Fruit fly (Drosophila melanogaster) whole organism, embryonic: ENCODE data around the gene meep.

ENCODE experiments used
- Atf-2 ChIP-seq: fragments of 200-800 bp; sonication (Bioruptor generic); optimal IDR thresholded peaks from 2 replicates; lab custom pipeline; 2016; ENCODE audit warnings: missing biosample characterization, missing genetic modification characterization
- Bteb2 ChIP-seq: fragments of 200-800 bp; sonication (Bioruptor generic); optimal IDR thresholded peaks from 2 replicates; lab custom pipeline; 2016; ENCODE audit warnings: missing biosample characterization, missing genetic modification characterization
- CG10321 ChIP-seq: fragments of 200-800 bp; sonication (Bioruptor generic); IDR thresholded peaks from 2 replicates; pipeline ENCODE4 v1.3.6; 2022; ENCODE audit warnings: missing biosample characterization, missing genetic modification characterization
- CG11247 ChIP-seq: fragments of 200-800 bp; sonication (Bioruptor generic); IDR thresholded peaks from 2 replicates; pipeline ENCODE4 v1.3.6; 2022; ENCODE audit warnings: missing biosample characterization, missing genetic modification characterization
- CG12071 ChIP-seq: fragments of 200-800 bp; sonication (Bioruptor generic); optimal IDR thresholded peaks from 3 replicates; lab custom pipeline; 2018; ENCODE audit warnings: missing biosample characterization, mild to moderate bottlenecking, missing genetic modification characterization
- CG13287 ChIP-seq: fragments of 200-800 bp; sonication (Bioruptor generic); IDR thresholded peaks from 2 replicates; pipeline ENCODE4 v1.3.6; 2022; ENCODE audit warnings: missing biosample characterization, missing genetic modification characterization; ENCODE audit not compliant: partially characterized antibody
- CG14710 ChIP-seq: fragments of 200-800 bp; sonication (Bioruptor generic); optimal IDR thresholded peaks from 3 replicates; lab custom pipeline; 2019; ENCODE audit warnings: missing biosample characterization, mild to moderate bottlenecking, missing genetic modification characterization, moderate library complexity
- CG14860 ChIP-seq: fragments of 200-800 bp; sonication (Bioruptor generic); IDR thresholded peaks from 3 replicates; pipeline ENCODE4 v1.3.6; 2022; ENCODE audit warnings: missing biosample characterization, missing genetic modification characterization; ENCODE audit not compliant: partially characterized antibody
- CG15269 ChIP-seq: fragments of 200-800 bp; sonication (Bioruptor generic); optimal IDR thresholded peaks from 2 replicates; lab custom pipeline; 2018; ENCODE audit warnings: missing biosample characterization, mild to moderate bottlenecking, missing genetic modification characterization, moderate library complexity
- CG17328 ChIP-seq: fragments of 200-800 bp; sonication (Bioruptor generic); IDR thresholded peaks from 2 replicates; pipeline ENCODE4 v1.3.6; 2022; ENCODE audit warnings: missing biosample characterization, missing genetic modification characterization
- CG18619 ChIP-seq: fragments of 200-800 bp; sonication (Bioruptor generic); optimal IDR thresholded peaks from 3 replicates; lab custom pipeline; 2017; ENCODE audit warnings: missing biosample characterization, mild to moderate bottlenecking, missing genetic modification characterization
- CG2129 ChIP-seq: fragments of 200-800 bp; sonication (Bioruptor generic); IDR thresholded peaks from 2 replicates; pipeline ENCODE4 v1.3.6; 2022; ENCODE audit warnings: missing biosample characterization, missing genetic modification characterization; ENCODE audit not compliant: partially characterized antibody
- CG32532 ChIP-seq: fragments of 200-800 bp; sonication (Bioruptor generic); IDR thresholded peaks from 2 replicates; pipeline ENCODE4 v1.3.6; 2022; ENCODE audit warnings: missing biosample characterization, missing genetic modification characterization
- CG3281 ChIP-seq: fragments of 200-800 bp; sonication (Bioruptor generic); optimal IDR thresholded peaks from 3 replicates; lab custom pipeline; 2017; ENCODE audit warnings: missing biosample characterization, mild to moderate bottlenecking, missing genetic modification characterization
- CG34224 ChIP-seq: fragments of 200-800 bp; sonication (Bioruptor generic); IDR thresholded peaks from 3 replicates; pipeline ENCODE4 v1.3.6; 2022; ENCODE audit warnings: missing biosample characterization, missing genetic modification characterization; ENCODE audit not compliant: partially characterized antibody
- CG3995 ChIP-seq: fragments of 200-800 bp; sonication (Bioruptor generic); optimal IDR thresholded peaks from 3 replicates; lab custom pipeline; 2016; ENCODE audit warnings: missing biosample characterization, missing genetic modification characterization
- CG4282 ChIP-seq: fragments of 200-800 bp; sonication (Bioruptor generic); optimal IDR thresholded peaks from 2 replicates; lab custom pipeline; 2016; ENCODE audit warnings: missing biosample characterization, missing genetic modification characterization
- CG43689 ChIP-seq: fragments of 200-800 bp; sonication (Bioruptor generic); IDR thresholded peaks from 2 replicates; pipeline ENCODE4 v1.3.6; 2022; ENCODE audit warnings: missing biosample characterization, missing genetic modification characterization
- CG4424 ChIP-seq: fragments of 200-800 bp; sonication (Bioruptor generic); optimal IDR thresholded peaks from 3 replicates; lab custom pipeline; 2016; ENCODE audit warnings: missing biosample characterization, missing genetic modification characterization
- CG6791 ChIP-seq: fragments of 200-800 bp; sonication (Bioruptor generic); IDR thresholded peaks from 3 replicates; pipeline ENCODE4 v1.3.6; 2022; ENCODE audit warnings: missing biosample characterization, missing genetic modification characterization; ENCODE audit not compliant: partially characterized antibody
- CG8281 ChIP-seq: fragments of 200-800 bp; sonication (Bioruptor generic); optimal IDR thresholded peaks from 2 replicates; lab custom pipeline; 2018; ENCODE audit warnings: missing biosample characterization, mild to moderate bottlenecking, missing genetic modification characterization, moderate library complexity
- CTCF ChIP-seq: fragments of 200-800 bp; sonication (Bioruptor generic); optimal IDR thresholded peaks from 2 replicates; lab custom pipeline; 2017; ENCODE audit warnings: missing biosample characterization, mild to moderate bottlenecking, missing genetic modification characterization, moderate library complexity
- CkIIα-i1 ChIP-seq: fragments of 200-800 bp; sonication (Bioruptor generic); IDR thresholded peaks from 2 replicates; pipeline ENCODE4 v1.3.6; 2022; ENCODE audit warnings: missing biosample characterization, missing genetic modification characterization
- Dfd ChIP-seq, 2 experiments: fragments of >200 bp; optimal IDR thresholded peaks; 2 replicates each; lab custom pipeline; 2017; ENCODE audit warnings: missing biosample characterization in 2 of 2, missing genetic modification characterization in 2 of 2
- Dp ChIP-seq: fragments of 200-800 bp; sonication (Bioruptor generic); optimal IDR thresholded peaks from 2 replicates; lab custom pipeline; 2018; ENCODE audit warnings: missing biosample characterization, mild to moderate bottlenecking, missing genetic modification characterization, moderate library complexity
- Eip74EF ChIP-seq, 2 experiments: fragments of 200-800 bp in 1 of 2; fragments of >200 bp in 1 of 2; sonication (Bioruptor generic) in 1 of 2; optimal IDR thresholded peaks; 2 replicates each; lab custom pipeline; 2017 to 2019; ENCODE audit warnings: missing biosample characterization in 2 of 2, missing genetic modification characterization in 2 of 2, mild to moderate bottlenecking in 1 of 2, moderate library complexity in 1 of 2
- HLH3B ChIP-seq: fragments of 200-800 bp; sonication (Bioruptor generic); IDR thresholded peaks from 2 replicates; pipeline ENCODE4 v1.3.6; 2022; ENCODE audit warnings: missing biosample characterization, missing genetic modification characterization
- Hr39 ChIP-seq: fragments of >200 bp; optimal IDR thresholded peaks from 2 replicates; lab custom pipeline; 2017
- Jarid2 ChIP-seq: fragments of 200-800 bp; sonication (Bioruptor generic); optimal IDR thresholded peaks from 3 replicates; lab custom pipeline; 2017; ENCODE audit warnings: mild to moderate bottlenecking, missing biosample characterization, missing genetic modification reagents, missing genetic modification characterization
- Mad ChIP-seq: fragments of 200-800 bp; sonication (Bioruptor generic); optimal IDR thresholded peaks from 2 replicates; lab custom pipeline; 2016; ENCODE audit warnings: missing biosample characterization, missing genetic modification characterization
- Optix ChIP-seq: fragments of 200-800 bp; sonication (Bioruptor generic); IDR thresholded peaks from 3 replicates; pipeline ENCODE4 v1.3.6; 2022; ENCODE audit warnings: missing biosample characterization, missing genetic modification characterization
- PHDP ChIP-seq: fragments of 200-800 bp; sonication (Bioruptor generic); optimal IDR thresholded peaks from 3 replicates; lab custom pipeline; 2018; ENCODE audit warnings: missing biosample characterization, mild to moderate bottlenecking, missing genetic modification characterization, moderate library complexity
- Sox100B ChIP-seq: fragments of 200-800 bp; sonication (Bioruptor generic); optimal IDR thresholded peaks from 3 replicates; lab custom pipeline; 2018; ENCODE audit warnings: missing biosample characterization, mild to moderate bottlenecking, missing genetic modification characterization
- bsh ChIP-seq, 2 experiments: fragments of 200-800 bp; sonication (Bioruptor generic); optimal IDR thresholded peaks; 2 replicates each; lab custom pipeline; 2017 to 2018; ENCODE audit warnings: mild to moderate bottlenecking in 2 of 2, missing biosample characterization in 2 of 2, missing genetic modification characterization in 2 of 2, moderate library complexity in 1 of 2
- da ChIP-seq: fragments of 200-800 bp; sonication (Bioruptor generic); optimal IDR thresholded peaks from 2 replicates; lab custom pipeline; 2016; ENCODE audit warnings: missing biosample characterization, missing genetic modification characterization
- dm ChIP-seq: fragments of 200-800 bp; sonication (Bioruptor generic); optimal IDR thresholded peaks from 3 replicates; lab custom pipeline; 2016; ENCODE audit warnings: missing biosample characterization, missing genetic modification characterization
- grau ChIP-seq: fragments of 200-800 bp; optimal IDR thresholded peaks from 3 replicates; lab custom pipeline; 2019; ENCODE audit warnings: missing biosample characterization, mild to moderate bottlenecking, missing genetic modification characterization, moderate library complexity
- gro ChIP-seq: fragments of 200-800 bp; sonication (Bioruptor generic); optimal IDR thresholded peaks from 2 replicates; lab custom pipeline; 2016; ENCODE audit warnings: missing biosample characterization, missing genetic modification characterization
- kah ChIP-seq: fragments of 200-800 bp; sonication (Bioruptor generic); optimal IDR thresholded peaks from 2 replicates; lab custom pipeline; 2018; ENCODE audit warnings: missing biosample characterization, mild to moderate bottlenecking, missing genetic modification characterization
- oc ChIP-seq: fragments of 200-800 bp; sonication (Bioruptor generic); optimal IDR thresholded peaks from 2 replicates; lab custom pipeline; 2018; ENCODE audit warnings: missing biosample characterization, mild to moderate bottlenecking, missing genetic modification characterization, moderate library complexity
- peb ChIP-seq: fragments of 200-800 bp; sonication (Bioruptor generic); IDR thresholded peaks from 2 replicates; pipeline ENCODE4 v1.3.6; 2022; ENCODE audit warnings: missing biosample characterization, missing genetic modification characterization
- rib ChIP-seq: fragments of 200-800 bp; sonication (Bioruptor generic); IDR thresholded peaks from 2 replicates; pipeline ENCODE4 v1.3.6; 2022; ENCODE audit warnings: missing biosample characterization, missing genetic modification characterization
- sc ChIP-seq, 3 experiments: fragments of >200 bp in 2 of 3; fragments of 200-800 bp in 1 of 3; sonication (Bioruptor generic) in 1 of 3; optimal IDR thresholded peaks; 2 replicates in 2 of 3; 3 replicates in 1 of 3; lab custom pipeline; 2017; ENCODE audit warnings: mild to moderate bottlenecking in 1 of 3, missing biosample characterization in 1 of 3, missing genetic modification characterization in 1 of 3, missing genetic modification reagents in 1 of 3
- slp2 ChIP-seq: fragments of 200-800 bp; sonication (Bioruptor generic); optimal IDR thresholded peaks from 2 replicates; lab custom pipeline; 2016; ENCODE audit warnings: missing biosample characterization, missing genetic modification characterization
- sna ChIP-seq: fragments of 200-800 bp; sonication (Bioruptor generic); IDR thresholded peaks from 2 replicates; pipeline ENCODE4 v1.3.6; 2022; ENCODE audit warnings: missing biosample characterization, missing genetic modification characterization; ENCODE audit not compliant: partially characterized antibody
- tio ChIP-seq: fragments of 200-800 bp; sonication (Bioruptor generic); optimal IDR thresholded peaks from 2 replicates; lab custom pipeline; 2017; ENCODE audit warnings: missing biosample characterization, missing genetic modification characterization, inconsistent platforms
- unc-4 ChIP-seq: fragments of 200-800 bp; sonication (Bioruptor generic); IDR thresholded peaks from 2 replicates; pipeline ENCODE4 v1.3.6; 2022; ENCODE audit warnings: missing biosample characterization, missing genetic modification characterization; ENCODE audit not compliant: partially characterized antibody
- z ChIP-seq: fragments of 200-800 bp; sonication (Bioruptor generic); IDR thresholded peaks from 3 replicates; pipeline ENCODE4 v1.3.6; 2022; ENCODE audit warnings: missing biosample characterization, missing genetic modification characterization
- zen ChIP-seq: fragments of 200-800 bp; sonication (Bioruptor generic); optimal IDR thresholded peaks from 3 replicates; lab custom pipeline; 2018; ENCODE audit warnings: missing biosample characterization, mild to moderate bottlenecking, missing genetic modification characterization, moderate library complexity

meep gene

DNA sequence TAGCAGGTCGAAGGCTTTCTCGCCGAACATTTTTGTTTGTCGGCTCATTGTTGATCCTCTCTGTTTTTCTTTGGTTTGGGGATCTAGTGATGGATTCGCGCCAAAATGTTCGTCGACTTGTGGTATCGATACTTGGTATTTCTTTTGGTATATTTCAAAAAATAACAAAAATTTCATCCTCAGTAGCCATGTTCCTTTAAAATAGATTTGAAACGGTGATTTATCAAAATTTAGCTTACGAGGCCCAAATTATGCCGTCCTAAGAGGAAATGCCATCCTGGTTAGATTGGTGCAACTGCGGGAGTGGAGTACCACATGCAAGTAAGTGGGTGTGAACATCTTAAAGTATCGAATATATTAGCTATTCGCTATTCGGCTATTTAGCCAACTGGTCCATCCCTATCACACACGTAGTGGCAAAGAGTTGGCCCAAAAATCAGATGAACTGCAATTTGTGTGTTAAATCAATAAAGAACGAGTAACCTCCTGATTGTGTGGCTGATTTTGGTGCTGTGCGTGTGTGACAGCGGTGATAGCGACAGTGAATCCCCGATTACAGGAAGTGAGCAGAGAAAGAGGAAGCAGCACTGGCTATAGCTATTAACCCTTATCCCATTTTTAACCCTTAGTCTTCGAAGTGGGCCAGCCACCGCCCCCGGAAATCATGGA, 44.9 kb upstream of the meep start, which contains the start of the genes Psf1 and Sac1 (continued):
- TF ChIP-seq CG34224 (GFP tag; lab: Robert Waterston, UW) (peak; percentile 79), Sox100B (GFP tag; lab: Kevin White, UChicago) (no peak), Jarid2 (GFP tag; lab: Kevin White, UChicago) (no peak), Bteb2 (GFP tag; lab: Kevin White, UChicago) (no peak), Dfd (GFP tag; optimal IDR thresholded peaks at IDR 0.05; lab: Kevin White, UChicago) (no peak), Mad (GFP tag; lab: Kevin White, UChicago) (peak; percentile 17), CG10321 (GFP tag; lab: Robert Waterston, UW) (no peak), CG4282 (no peak), grau (tag; lab: Kevin White, UChicago) (peak; percentile 58), CG3281 (GFP tag; lab: Kevin White, UChicago) (no peak), CG32532 (GFP tag; lab: Robert Waterston, UW) (peak; percentile 59), PHDP (tag; lab: Kevin White, UChicago) (no peak), CG11247 (GFP tag; lab: Robert Waterston, UW) (no peak; the same call in 1 of the 2 replicates), CG43689 (GFP tag; lab: Robert Waterston, UW) (no peak), zen (tag; lab: Kevin White, UChicago) (peak; percentile 22), kah (GFP tag; lab: Kevin White, UChicago) (no peak), gro (GFP tag; lab: Kevin White, UChicago) (no peak), sna (GFP tag; lab: Robert Waterston, UW) (peak; percentile 86), CkIIα-i1 (GFP tag; lab: Robert Waterston, UW) (no peak), CG6791 (GFP tag; lab: Robert Waterston, UW) (peak; percentile 76), CTCF (GFP tag; lab: Kevin White, UChicago) (no peak), CG2129 (GFP tag; lab: Robert Waterston, UW) (peak; percentile 80), da (GFP tag; lab: Kevin White, UChicago) (peak; percentile 19), slp2 (GFP tag; lab: Kevin White, UChicago) (peak; percentile 17), Dp (no peak), HLH3B (GFP tag; lab: Robert Waterston, UW) (no peak), Eip74EF (GFP tag; optimal IDR thresholded peaks at IDR 0.05; lab: Kevin White, UChicago) (no peak), z (GFP tag; lab: Robert Waterston, UW) (no peak), CG4424 (GFP tag; lab: Kevin White, UChicago) (peak; percentile 44), CG13287 (GFP tag; lab: Robert Waterston, UW) (peak; percentile 88), dm (GFP tag; lab: Kevin White, UChicago) (peak; percentile 74), tio (GFP tag; lab: Kevin White, UChicago) (no peak), sc (optimal IDR thresholded peaks at IDR 0.05; lab: Kevin White, UChicago) (no peak), sc (GFP tag; optimal IDR thresholded peaks at IDR 0.05; lab: Kevin White, UChicago) (no peak), bsh (GFP tag; optimal IDR thresholded peaks at IDR 0.05; lab: Kevin White, UChicago) (peak in 1 of 2 experiments; percentile 22), CG3995 (GFP tag; lab: Kevin White, UChicago) (peak; percentile 88), unc-4 (GFP tag; lab: Robert Waterston, UW) (peak; percentile 89), CG8281 (tag; lab: Kevin White, UChicago) (no peak), CG15269 (tag; lab: Kevin White, UChicago) (no peak), CG18619 (GFP tag; lab: Kevin White, UChicago) (no peak), CG17328 (GFP tag; lab: Robert Waterston, UW) (no peak), Hr39 (lab: Kevin White, UChicago) (no peak), Optix (GFP tag; lab: Robert Waterston, UW) (0 out of 3 replicates have a peak, but pooled peaks have one; percentile 11), CG14860 (GFP tag; lab: Robert Waterston, UW) (peak; percentile 80), peb (GFP tag; lab: Robert Waterston, UW) (no peak), CG12071 (GFP tag; lab: Kevin White, UChicago) (no peak), CG14710 (peak; percentile 81), Atf-2 (GFP tag; lab: Kevin White, UChicago) (peak; percentile 28), oc (tag; lab: Kevin White, UChicago) (no peak), rib (no peak)
